Worm (Caenorhabditis elegans) whole organism, young adult: ENCODE measurements around the gene gcy-14.

Source experiments
- D2030.7 ChIP-seq: fragments of 200-800 bp; sonication (Bioruptor generic); IDR thresholded peaks from 2 replicates; pipeline ENCODE4 v1.3.6; 2022; ENCODE audit warnings: missing genetic modification reagents, missing genetic modification characterization, missing compliant biosample characterization
- ZK185.1 ChIP-seq: sonication (generic microtip); optimal IDR thresholded peaks from 2 replicates; lab custom pipeline; 2016; ENCODE audit warnings: mild to moderate bottlenecking, missing genetic modification characterization, missing compliant biosample characterization; ENCODE audit not compliant: poor library complexity, severe bottlenecking
- aptf-2 ChIP-seq: fragments of 200-800 bp; sonication (Bioruptor generic); conservative IDR thresholded peaks from 2 replicates; pipeline ENCODE4 v1.3.6; 2022; ENCODE audit warnings: missing genetic modification reagents, missing genetic modification characterization, missing compliant biosample characterization
- attf-6 ChIP-seq: fragments of 200-800 bp; sonication (Bioruptor generic); IDR thresholded peaks from 2 replicates; pipeline ENCODE4 v1.3.6; 2022; ENCODE audit warnings: missing genetic modification reagents, missing genetic modification characterization, missing compliant biosample characterization
- dpff-1 ChIP-seq: sonication (generic microtip); optimal IDR thresholded peaks from 2 replicates; lab custom pipeline; 2017; ENCODE audit warnings: mild to moderate bottlenecking, missing genetic modification characterization, missing compliant biosample characterization
- egl-44 ChIP-seq: fragments of 200-800 bp; sonication (Bioruptor generic); IDR thresholded peaks from 2 replicates; pipeline ENCODE4 v1.3.6; 2022; ENCODE audit warnings: missing genetic modification reagents, missing genetic modification characterization, missing compliant biosample characterization
- madf-10 ChIP-seq: sonication (generic microtip); optimal IDR thresholded peaks from 2 replicates; lab custom pipeline; 2016; ENCODE audit warnings: mild to moderate bottlenecking, missing genetic modification characterization, missing compliant biosample characterization
- nhr-179 ChIP-seq: sonication (generic microtip); optimal IDR thresholded peaks from 2 replicates; lab custom pipeline; 2016; ENCODE audit warnings: mild to moderate bottlenecking, missing genetic modification characterization, missing compliant biosample characterization
- pha-4 ChIP-seq: fragments of 150-350 bp; sonication (generic microtip); optimal IDR thresholded peaks from 2 replicates; lab custom pipeline; 2014; ENCODE audit warnings: missing biosample characterization, missing genetic modification reagents, missing genetic modification characterization
- unc-62 ChIP-seq: fragments of 150-350 bp; optimal IDR thresholded peaks from 2 replicates; lab custom pipeline; 2014; ENCODE audit warnings: missing biosample characterization, missing genetic modification reagents, missing genetic modification characterization
- zfh-2 ChIP-seq: fragments of 200-800 bp; sonication (Bioruptor generic); conservative IDR thresholded peaks from 2 replicates; pipeline ENCODE4 v1.3.6; 2022; ENCODE audit warnings: missing genetic modification reagents, missing genetic modification characterization, missing compliant biosample characterization

DNA sequence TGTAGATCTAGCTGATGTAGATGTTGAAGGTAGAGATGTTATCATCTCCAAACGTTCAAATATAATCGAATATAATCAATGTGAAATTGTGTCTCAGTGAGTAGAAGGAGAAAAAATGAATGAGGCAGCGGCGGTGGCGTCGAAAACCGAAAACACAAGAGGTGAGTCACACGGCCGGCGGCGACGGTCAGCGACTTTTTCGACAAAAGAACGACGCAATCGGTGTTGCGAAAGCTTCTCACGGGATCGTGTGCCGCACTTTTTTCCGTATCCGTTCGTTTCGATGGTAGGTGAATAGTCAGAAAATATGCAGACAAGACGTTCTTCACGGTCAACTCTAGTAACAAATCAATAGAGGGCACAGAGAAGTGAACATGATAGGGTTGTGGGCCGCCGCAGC is 52.6 kb downstream of the gcy-14 start, which contains the start of gene rin-1:
- no peak for TF ChIP-seq unc-62 (GFP tag; lab: Kevin White, UChicago)
- TF ChIP-seq pha-4 (tag; lab: Kevin White, UChicago) = no peak
- TF ChIP-seq ZK185.1 = no peak
- TF ChIP-seq nhr-179 (tag; lab: Kevin White, UChicago) = no peak
- no peak for TF ChIP-seq egl-44 (GFP tag; lab: Robert Waterston, UW)
- no peak for TF ChIP-seq dpff-1 (tag; lab: Kevin White, UChicago)
- no peak for TF ChIP-seq attf-6 (GFP tag; lab: Robert Waterston, UW)
- no peak for TF ChIP-seq madf-10 (tag; lab: Kevin White, UChicago)
- no peak for TF ChIP-seq D2030.7 (GFP tag; lab: Robert Waterston, UW)
- TF ChIP-seq aptf-2 (GFP tag; lab: Robert Waterston, UW) = no peak
- no peak; the same call in 1 of the 2 replicates for TF ChIP-seq zfh-2 (GFP tag; lab: Robert Waterston, UW)
